Worm (Caenorhabditis elegans) whole organism, young adult: ENCODE results near the gene Y43F8C.17.

ENCODE experiments used
- F49E8.2 ChIP-seq: sonication (generic microtip); optimal IDR thresholded peaks from 3 replicates; lab custom pipeline; 2017; ENCODE audit warnings: missing genetic modification characterization, mild to moderate bottlenecking, missing compliant biosample characterization, antibody characterized with exemption, moderate library complexity; ENCODE audit not compliant: insufficient read depth
- lag-1 ChIP-seq: fragments of 200-800 bp; sonication (Bioruptor generic); IDR thresholded peaks from 2 replicates; pipeline ENCODE4 v1.3.6; 2022; ENCODE audit warnings: missing genetic modification reagents, missing genetic modification characterization, missing compliant biosample characterization

DNA sequence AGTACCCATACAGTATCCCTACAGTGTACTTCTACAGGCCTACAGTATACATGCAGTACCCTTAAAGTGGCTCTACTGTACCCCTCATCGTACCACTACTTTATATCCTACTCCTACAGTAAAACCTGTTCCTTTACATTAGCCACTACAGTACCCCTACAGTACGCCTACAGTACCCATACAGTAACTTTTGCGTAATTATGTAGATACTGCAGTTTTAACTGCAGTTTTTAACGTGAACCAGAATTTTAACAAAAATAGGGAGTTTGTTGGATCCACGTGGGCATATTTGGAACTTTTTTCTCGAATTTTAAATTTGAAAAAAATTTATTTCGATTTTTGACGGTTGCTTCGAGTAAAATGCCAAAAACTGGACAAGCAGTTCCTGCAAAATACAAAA lies 27.4 kb downstream of the Y43F8C.17 start, which contains the start of gene W04E12.4:
- TF ChIP-seq F49E8.2 (tag; lab: Kevin White, UChicago) (no peak), lag-1 (GFP tag; lab: Robert Waterston, UW) (no peak)
